Worm (Caenorhabditis elegans) whole organism, late embryonic: ENCODE results near the gene B0035.22.

Experiments
- F13H6.1 ChIP-seq: sonication (generic microtip); optimal IDR thresholded peaks from 2 replicates; lab custom pipeline; 2016; ENCODE audit warnings: missing genetic modification characterization, missing compliant biosample characterization
- ama-1 ChIP-seq: fragments of 150-350 bp; optimal IDR thresholded peaks from 2 replicates; lab custom pipeline; 2014
- ceh-31 ChIP-seq: sonication (generic microtip); optimal IDR thresholded peaks from 2 replicates; lab custom pipeline; 2016; ENCODE audit warnings: missing genetic modification characterization, missing compliant biosample characterization
- elt-4 ChIP-seq: sonication (generic microtip); optimal IDR thresholded peaks from 2 replicates; lab custom pipeline; 2016; ENCODE audit warnings: missing genetic modification characterization, missing compliant biosample characterization
- fkh-10 ChIP-seq: fragments of 150-350 bp; optimal IDR thresholded peaks from 2 replicates; lab custom pipeline; 2014; ENCODE audit warnings: missing biosample characterization, missing genetic modification reagents, missing genetic modification characterization
- gmeb-2 ChIP-seq: sonication (generic microtip); optimal IDR thresholded peaks from 2 replicates; lab custom pipeline; 2016; ENCODE audit warnings: missing genetic modification characterization, inconsistent platforms, missing compliant biosample characterization
- hlh-13 ChIP-seq: fragments of 200-800 bp; sonication (Bioruptor generic); optimal IDR thresholded peaks from 2 replicates; lab custom pipeline; 2018; ENCODE audit warnings: mild to moderate bottlenecking, missing genetic modification characterization, missing compliant biosample characterization
- hlh-8 ChIP-seq: sonication (generic microtip); optimal IDR thresholded peaks from 2 replicates; lab custom pipeline; 2016; ENCODE audit warnings: missing genotype, missing genetic modification characterization, missing compliant biosample characterization
- nfya-1 ChIP-seq: sonication (generic microtip); optimal IDR thresholded peaks from 2 replicates; lab custom pipeline; 2017; ENCODE audit warnings: missing genetic modification characterization, mild to moderate bottlenecking, missing compliant biosample characterization, antibody characterized with exemption, moderate library complexity
- npax-4 ChIP-seq: sonication (generic microtip); optimal IDR thresholded peaks from 2 replicates; lab custom pipeline; 2016; ENCODE audit warnings: missing genetic modification characterization, missing compliant biosample characterization
- pqm-1 ChIP-seq: sonication (generic microtip); optimal IDR thresholded peaks from 2 replicates; lab custom pipeline; 2016; ENCODE audit warnings: missing genetic modification characterization, missing compliant biosample characterization
- ref-2 ChIP-seq: sonication (generic microtip); optimal IDR thresholded peaks from 2 replicates; lab custom pipeline; 2016; ENCODE audit warnings: missing genetic modification characterization, missing compliant biosample characterization
- tbx-7 ChIP-seq: sonication (generic microtip); optimal IDR thresholded peaks from 2 replicates; lab custom pipeline; 2016; ENCODE audit warnings: missing genotype, missing genetic modification characterization, missing compliant biosample characterization

DNA sequence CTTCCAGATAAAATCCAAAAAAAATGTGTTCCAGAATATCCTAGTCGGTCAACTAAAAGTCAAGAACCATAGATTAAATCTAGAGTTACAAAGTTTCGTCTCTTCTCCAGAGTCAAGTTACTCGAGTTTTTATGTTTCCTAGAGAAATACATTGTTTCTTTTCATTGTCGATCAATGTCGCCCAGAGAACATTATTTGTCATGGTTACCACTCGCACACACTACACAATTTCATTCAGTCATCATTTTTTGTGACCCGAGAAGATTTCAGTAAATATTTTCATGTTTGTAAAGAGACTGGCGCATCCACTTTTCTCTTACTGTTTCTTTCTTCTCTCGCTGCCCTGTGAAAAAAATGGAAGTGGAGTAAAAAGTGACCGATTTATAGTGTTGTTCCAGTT is 1.7 kb downstream of the B0035.22 start:
- no peak for TF ChIP-seq hlh-8 (tag; lab: Kevin White, UChicago)
- no peak for TF ChIP-seq ama-1 (lab: Kevin White, UChicago)
- TF ChIP-seq fkh-10 (GFP tag; lab: Kevin White, UChicago) = no peak
- TF ChIP-seq elt-4 (tag; lab: Kevin White, UChicago) = no peak
- TF ChIP-seq npax-4 (tag; lab: Kevin White, UChicago) = no peak
- no peak for TF ChIP-seq nfya-1
- no peak for TF ChIP-seq gmeb-2 (tag; lab: Kevin White, UChicago)
- TF ChIP-seq pqm-1 (tag; lab: Kevin White, UChicago) = no peak
- no peak for TF ChIP-seq ceh-31
- TF ChIP-seq hlh-13 (GFP tag; lab: Kevin White, UChicago) = no peak
- TF ChIP-seq tbx-7 = no peak
- TF ChIP-seq ref-2 (tag; lab: Kevin White, UChicago) = no peak
- no peak for TF ChIP-seq F13H6.1
